In genomic region chr3L:19205764-19206163, dm6 we compare ENCODE assay signal across 1 fruit fly cellular context.
TF ChIP-seq lines count a peak whose summit lies in the region.

No protein-coding gene starts in this region.

TF ChIP-seq in whole organism, embryonic, 481 proteins besides CTCF, POLR2A, EP300 and RAD21 (continued from another document):
- TF ChIP-seq HmgD (GFP tag; optimal IDR thresholded peaks at IDR 0.05; lab: Kevin White, UChicago): no peak
- peak; percentile 1 for TF ChIP-seq CoRest (tag; optimal IDR thresholded peaks at IDR 0.05; lab: Kevin White, UChicago)
- no peak for TF ChIP-seq her (GFP tag; optimal IDR thresholded peaks at IDR 0.05; lab: Kevin White, UChicago)
- no peak for TF ChIP-seq CG18011 (GFP tag; optimal IDR thresholded peaks at IDR 0.05; lab: Kevin White, UChicago)
- no peak for TF ChIP-seq Spps (tag; optimal IDR thresholded peaks at IDR 0.05; lab: Kevin White, UChicago)
- no peak for TF ChIP-seq pan (optimal IDR thresholded peaks at IDR 0.05; lab: Kevin White, UChicago)
- TF ChIP-seq pan (GFP tag; optimal IDR thresholded peaks at IDR 0.05 in 1 of 2, IDR thresholded peaks at IDR 0.05 in 1 of 2): peak in 1 of 2 experiments; percentile 26
- no peak for TF ChIP-seq br (optimal IDR thresholded peaks at IDR 0.05; lab: Kevin White, UChicago)
- TF ChIP-seq CG2116 (GFP tag; optimal IDR thresholded peaks at IDR 0.05; lab: Kevin White, UChicago): no peak
- TF ChIP-seq Hr39 (optimal IDR thresholded peaks at IDR 0.05; lab: Kevin White, UChicago): no peak
- 0 out of 2 replicates have a peak, but pooled peaks have one; percentile 23 for TF ChIP-seq seq (GFP tag; IDR thresholded peaks at IDR 0.05; lab: Robert Waterston, UW)
- peak; percentile 1 for TF ChIP-seq phol (tag; optimal IDR thresholded peaks at IDR 0.05; lab: Kevin White, UChicago)
- no peak for TF ChIP-seq Dfd (GFP tag; optimal IDR thresholded peaks at IDR 0.05; lab: Kevin White, UChicago)
- no peak for TF ChIP-seq fru (optimal IDR thresholded peaks at IDR 0.05; lab: Kevin White, UChicago)
- peak; percentile 1 for TF ChIP-seq cwo (GFP tag; optimal IDR thresholded peaks at IDR 0.05; lab: Kevin White, UChicago)
- TF ChIP-seq CG11504 (tag; optimal IDR thresholded peaks at IDR 0.05; lab: Kevin White, UChicago): peak; percentile 50
- TF ChIP-seq Six4 (GFP tag; optimal IDR thresholded peaks at IDR 0.05; lab: Kevin White, UChicago): no peak
- TF ChIP-seq zf30C (GFP tag; optimal IDR thresholded peaks at IDR 0.05; lab: Kevin White, UChicago): no peak
- no peak for TF ChIP-seq Ada2b (GFP tag; IDR thresholded peaks at IDR 0.05; lab: Robert Waterston, UW)
- TF ChIP-seq CG10654 (GFP tag; optimal IDR thresholded peaks at IDR 0.05; lab: Kevin White, UChicago): no peak
- no peak for TF ChIP-seq CG13775 (GFP tag; optimal IDR thresholded peaks at IDR 0.05; lab: Kevin White, UChicago)
- no peak for TF ChIP-seq CG16815 (GFP tag; optimal IDR thresholded peaks at IDR 0.05; lab: Kevin White, UChicago)
- TF ChIP-seq CG2678 (tag; optimal IDR thresholded peaks at IDR 0.05; lab: Kevin White, UChicago): peak; percentile 40
- peak; percentile 5 for TF ChIP-seq CG10267 (tag; optimal IDR thresholded peaks at IDR 0.05; lab: Kevin White, UChicago)
- peak; percentile 22 for TF ChIP-seq CG17359 (tag; optimal IDR thresholded peaks at IDR 0.05; lab: Kevin White, UChicago)
- no peak for TF ChIP-seq fu2 (GFP tag; optimal IDR thresholded peaks at IDR 0.05; lab: Kevin White, UChicago)
- no peak for TF ChIP-seq tin (GFP tag; optimal IDR thresholded peaks at IDR 0.05; lab: Kevin White, UChicago)
- no peak for TF ChIP-seq fd96Cb (tag; optimal IDR thresholded peaks at IDR 0.05; lab: Kevin White, UChicago)
- TF ChIP-seq ewg (GFP tag; optimal IDR thresholded peaks at IDR 0.05; lab: Kevin White, UChicago): no peak
- no peak for TF ChIP-seq CG1647 (GFP tag; optimal IDR thresholded peaks at IDR 0.05; lab: Kevin White, UChicago)
- TF ChIP-seq Dll (GFP tag; IDR thresholded peaks at IDR 0.05; lab: Robert Waterston, UW; ENCODE audit: partially characterized antibody): no peak
- TF ChIP-seq CG7556 (GFP tag; optimal IDR thresholded peaks at IDR 0.05; lab: Kevin White, UChicago): peak; percentile 30
- TF ChIP-seq ash1 (GFP tag; optimal IDR thresholded peaks at IDR 0.05; lab: Kevin White, UChicago): no peak
- TF ChIP-seq bsh (GFP tag; optimal IDR thresholded peaks at IDR 0.05; lab: Kevin White, UChicago): peak in 1 of 2 experiments; percentile 37
- TF ChIP-seq eve (GFP tag; optimal IDR thresholded peaks at IDR 0.05; lab: Kevin White, UChicago): peak in 1 of 2 experiments; percentile 4
- TF ChIP-seq chn (GFP tag; optimal IDR thresholded peaks at IDR 0.05; lab: Kevin White, UChicago): no peak
- TF ChIP-seq Oli (tag; optimal IDR thresholded peaks at IDR 0.05; lab: Kevin White, UChicago): peak; percentile 19
- no peak for TF ChIP-seq rib (GFP tag; IDR thresholded peaks at IDR 0.05; lab: Robert Waterston, UW)
- TF ChIP-seq zfh2 (GFP tag; optimal IDR thresholded peaks at IDR 0.05; lab: Kevin White, UChicago): no peak
- no peak for TF ChIP-seq gcm (GFP tag; optimal IDR thresholded peaks at IDR 0.05; lab: Kevin White, UChicago)
- TF ChIP-seq ab (GFP tag; optimal IDR thresholded peaks at IDR 0.05; lab: Kevin White, UChicago): no peak
- TF ChIP-seq Hr51 (GFP tag; optimal IDR thresholded peaks at IDR 0.05; lab: Kevin White, UChicago): peak in 1 of 2 experiments; percentile 29
- TF ChIP-seq CG4854 (GFP tag; optimal IDR thresholded peaks at IDR 0.05; lab: Kevin White, UChicago): no peak
- TF ChIP-seq lab (GFP tag; optimal IDR thresholded peaks at IDR 0.05; lab: Kevin White, UChicago): peak; percentile 53
- peak; percentile 21 for TF ChIP-seq CG2712 (tag; optimal IDR thresholded peaks at IDR 0.05; lab: Kevin White, UChicago)
- no peak for TF ChIP-seq Meics (GFP tag; optimal IDR thresholded peaks at IDR 0.05; lab: Kevin White, UChicago)
- no peak for TF ChIP-seq CG12744 (GFP tag; optimal IDR thresholded peaks at IDR 0.05; lab: Kevin White, UChicago)
- no peak for TF ChIP-seq gsb-n (tag; optimal IDR thresholded peaks at IDR 0.05; lab: Kevin White, UChicago)
- TF ChIP-seq CG18599 (GFP tag; optimal IDR thresholded peaks at IDR 0.05; lab: Kevin White, UChicago): peak; percentile 27
- peak; percentile 50 for TF ChIP-seq Fer1 (GFP tag; optimal IDR thresholded peaks at IDR 0.05; lab: Kevin White, UChicago)
- no peak for TF ChIP-seq CG14014 (GFP tag; IDR thresholded peaks at IDR 0.05; lab: Robert Waterston, UW)
- TF ChIP-seq CG12391 (tag; optimal IDR thresholded peaks at IDR 0.05; lab: Kevin White, UChicago): peak; percentile 41
- no peak for TF ChIP-seq CG8281 (tag; optimal IDR thresholded peaks at IDR 0.05; lab: Kevin White, UChicago)
- TF ChIP-seq CG15601 (tag; optimal IDR thresholded peaks at IDR 0.05; lab: Kevin White, UChicago): peak; percentile 7
- TF ChIP-seq tup (GFP tag; optimal IDR thresholded peaks at IDR 0.05; lab: Kevin White, UChicago): no peak
- no peak for TF ChIP-seq fd102C (GFP tag; optimal IDR thresholded peaks at IDR 0.05; lab: Kevin White, UChicago)
- no peak for TF ChIP-seq CG5953 (GFP tag; IDR thresholded peaks at IDR 0.05; lab: Robert Waterston, UW)
- TF ChIP-seq CG12769 (tag; optimal IDR thresholded peaks at IDR 0.05; lab: Kevin White, UChicago): no peak
- TF ChIP-seq Atf3 (GFP tag; optimal IDR thresholded peaks at IDR 0.05; lab: Kevin White, UChicago): no peak
- TF ChIP-seq CG15269 (tag; optimal IDR thresholded peaks at IDR 0.05; lab: Kevin White, UChicago): peak; percentile 32
- TF ChIP-seq Tbp (GFP tag; optimal IDR thresholded peaks at IDR 0.05; lab: Kevin White, UChicago): no peak
- TF ChIP-seq cg (GFP tag; optimal IDR thresholded peaks at IDR 0.05; lab: Kevin White, UChicago): no peak
